Fruit fly (Drosophila melanogaster): ENCODE data around the gene CG32264.

CG32264 gene

dm6 chr3L:3791043-3791682 lies 15.1 kb downstream of the CG32264 start:
- TF ChIP-seq CG17801 (GFP tag; optimal IDR thresholded peaks at IDR 0.05; ENCODE audit: partially characterized antibody) = no peak

- no peak for TF ChIP-seq CG17801 (GFP tag; optimal IDR thresholded peaks at IDR 0.05; ENCODE audit: partially characterized antibody)
These were observed 15.8 kb downstream of the CG32264 start, which contains the start of gene CG32266 for dm6 chr3L:3790504-3790903. Gene CG32266 (plus strand): TSS chr3L:3790804.

- TF ChIP-seq CG17801 (GFP tag; optimal IDR thresholded peaks at IDR 0.05; ENCODE audit: partially characterized antibody) = no peak
These were observed 17.4 kb downstream of the CG32264 start for dm6 chr3L:3788790-3789421.

dm6 chr3L:3787595-3788151 lies 18.6 kb downstream of the CG32264 start:
- peak; percentile 27 for TF ChIP-seq CG17801 (GFP tag; optimal IDR thresholded peaks at IDR 0.05; ENCODE audit: partially characterized antibody)

- no peak for TF ChIP-seq CG17801 (GFP tag; optimal IDR thresholded peaks at IDR 0.05; ENCODE audit: partially characterized antibody)
These were observed 19.2 kb downstream of the CG32264 start for dm6 chr3L:3787077-3787433.

dm6 chr3L:3786344-3787076 lies 19.7 kb downstream of the CG32264 start:
- no peak for TF ChIP-seq CG17801 (GFP tag; optimal IDR thresholded peaks at IDR 0.05; ENCODE audit: partially characterized antibody)

dm6 chr3L:3785688-3786087 lies 20.6 kb downstream of the CG32264 start:
- TF ChIP-seq CG17801 (GFP tag; optimal IDR thresholded peaks at IDR 0.05; ENCODE audit: partially characterized antibody) = no peak

dm6 chr3L:3785002-3785661 lies 21.1 kb downstream of the CG32264 start:
- no peak for TF ChIP-seq CG17801 (GFP tag; optimal IDR thresholded peaks at IDR 0.05; ENCODE audit: partially characterized antibody)

- TF ChIP-seq CG17801 (GFP tag; optimal IDR thresholded peaks at IDR 0.05; ENCODE audit: partially characterized antibody) = no peak
These were observed 22.3 kb downstream of the CG32264 start for dm6 chr3L:3784001-3784400.

- TF ChIP-seq CG17801 (GFP tag; optimal IDR thresholded peaks at IDR 0.05; ENCODE audit: partially characterized antibody) = no peak
These were observed 22.8 kb downstream of the CG32264 start for dm6 chr3L:3783436-3783835.

- TF ChIP-seq CG17801 (GFP tag; optimal IDR thresholded peaks at IDR 0.05; ENCODE audit: partially characterized antibody) = no peak
These were observed 23.6 kb downstream of the CG32264 start for dm6 chr3L:3782584-3783218.

- TF ChIP-seq CG17801 (GFP tag; optimal IDR thresholded peaks at IDR 0.05; ENCODE audit: partially characterized antibody) = no peak
These were observed 27.8 kb downstream of the CG32264 start for dm6 chr3L:3778463-3778862.

dm6 chr3L:3776559-3777097 lies 29.6 kb downstream of the CG32264 start:
- no peak for TF ChIP-seq CG17801 (GFP tag; optimal IDR thresholded peaks at IDR 0.05; ENCODE audit: partially characterized antibody)

dm6 chr3L:3773317-3773716 lies 32.9 kb downstream of the CG32264 start:
- no peak for TF ChIP-seq CG17801 (GFP tag; optimal IDR thresholded peaks at IDR 0.05; ENCODE audit: partially characterized antibody)

All from ovary, adult (tissue).